Fruit fly (Drosophila melanogaster) whole organism, embryonic: ENCODE results near the gene Lsp2.

Experiments
- CG14965 ChIP-seq: fragments of 200-800 bp; sonication (Bioruptor generic); optimal IDR thresholded peaks from 2 replicates; lab custom pipeline; 2016; ENCODE audit warnings: missing biosample characterization, missing genetic modification characterization, borderline replicate concordance
- CG2202 ChIP-seq: fragments of 200-800 bp; sonication (Bioruptor generic); optimal IDR thresholded peaks from 2 replicates; lab custom pipeline; 2018; ENCODE audit warnings: missing biosample characterization, mild to moderate bottlenecking, missing genetic modification characterization
- CG2678 ChIP-seq: fragments of 200-800 bp; sonication (Bioruptor generic); optimal IDR thresholded peaks from 3 replicates; lab custom pipeline; 2019; ENCODE audit warnings: missing biosample characterization, mild to moderate bottlenecking, missing genetic modification characterization, moderate library complexity
- CTCF ChIP-seq: fragments of 200-800 bp; sonication (Bioruptor generic); optimal IDR thresholded peaks from 2 replicates; lab custom pipeline; 2017; ENCODE audit warnings: missing biosample characterization, mild to moderate bottlenecking, missing genetic modification characterization, moderate library complexity
- Ets97D ChIP-seq: fragments of 200-800 bp; sonication (Bioruptor generic); optimal IDR thresholded peaks from 3 replicates; lab custom pipeline; 2016; ENCODE audit warnings: missing biosample characterization, missing genetic modification characterization
- Hey ChIP-seq: fragments of 200-800 bp; sonication (Bioruptor generic); optimal IDR thresholded peaks from 3 replicates; lab custom pipeline; 2018; ENCODE audit warnings: missing biosample characterization, mild to moderate bottlenecking, missing genetic modification characterization
- Hsf ChIP-seq: fragments of 200-800 bp; sonication (Bioruptor generic); optimal IDR thresholded peaks from 3 replicates; lab custom pipeline; 2016; ENCODE audit warnings: missing biosample characterization, missing genetic modification characterization
- Nf-YA ChIP-seq: fragments of 200-800 bp; sonication (Bioruptor generic); IDR thresholded peaks from 2 replicates; pipeline ENCODE4 v1.3.6; 2022; ENCODE audit warnings: missing biosample characterization, missing genetic modification characterization
- Nf-YC ChIP-seq: fragments of 200-800 bp; optimal IDR thresholded peaks from 3 replicates; lab custom pipeline; 2019; ENCODE audit warnings: missing biosample characterization, mild to moderate bottlenecking, missing genetic modification characterization, moderate library complexity
- br ChIP-seq: fragments of >200 bp; optimal IDR thresholded peaks from 2 replicates; lab custom pipeline; 2017
- ken ChIP-seq: fragments of 200-800 bp; sonication (Bioruptor generic); IDR thresholded peaks from 3 replicates; pipeline ENCODE4 v1.3.6; 2022; ENCODE audit warnings: missing biosample characterization, missing genetic modification characterization
- odd ChIP-seq: fragments of 200-800 bp; sonication (Bioruptor generic); optimal IDR thresholded peaks from 2 replicates; lab custom pipeline; 2017; ENCODE audit warnings: missing biosample characterization, mild to moderate bottlenecking, missing genetic modification characterization
- toy ChIP-seq: fragments of 200-800 bp; sonication (Bioruptor generic); IDR thresholded peaks from 2 replicates; pipeline ENCODE4 v1.3.6; 2022; ENCODE audit warnings: missing biosample characterization, missing genetic modification characterization

dm6 chr3L:12088326-12088725, 40.9 kb upstream of the Lsp2 start, which contains the start of gene CG17154:
- TF ChIP-seq CG14965 (no peak), toy (GFP tag; lab: Robert Waterston, UW) (no peak), Hey (tag; lab: Kevin White, UChicago) (no peak), br (no peak), CG2678 (tag; lab: Kevin White, UChicago) (no peak), odd (GFP tag; lab: Kevin White, UChicago) (no peak), ken (GFP tag; lab: Robert Waterston, UW) (no peak), Hsf (GFP tag; lab: Kevin White, UChicago) (no peak), Nf-YC (tag; lab: Kevin White, UChicago) (no peak), CTCF (no peak), CG2202 (tag; lab: Kevin White, UChicago) (no peak), Ets97D (no peak), Nf-YA (GFP tag; lab: Robert Waterston, UW) (no peak)
